Fruit fly (Drosophila melanogaster) whole organism, embryonic: ENCODE measurements around the gene mAChR-C.

ENCODE experiments used
- ATbp ChIP-seq: fragments of 200-800 bp; sonication (Bioruptor generic); optimal IDR thresholded peaks from 2 replicates; lab custom pipeline; 2017; ENCODE audit warnings: missing biosample characterization, mild to moderate bottlenecking, missing genetic modification characterization, missing genetic modification reagents
- Bdp1 ChIP-seq: fragments of 200-800 bp; sonication (Bioruptor generic); optimal IDR thresholded peaks from 3 replicates; lab custom pipeline; 2016; ENCODE audit warnings: missing biosample characterization, missing genetic modification characterization
- BtbVII ChIP-seq: fragments of 200-800 bp; sonication (Bioruptor generic); optimal IDR thresholded peaks from 3 replicates; lab custom pipeline; 2017; ENCODE audit warnings: missing biosample characterization, mild to moderate bottlenecking, missing genetic modification characterization
- CG10274 ChIP-seq: fragments of 200-800 bp; sonication (Bioruptor generic); optimal IDR thresholded peaks from 3 replicates; lab custom pipeline; 2017; ENCODE audit warnings: missing biosample characterization, mild to moderate bottlenecking, missing genetic modification characterization
- CG11093 ChIP-seq: fragments of 200-800 bp; sonication (Bioruptor generic); IDR thresholded peaks from 3 replicates; pipeline ENCODE4 v1.3.6; 2022; ENCODE audit warnings: missing biosample characterization, missing genetic modification characterization
- CG1233 ChIP-seq: fragments of 200-800 bp; sonication (Bioruptor generic); optimal IDR thresholded peaks from 4 replicates; lab custom pipeline; 2018; ENCODE audit warnings: missing biosample characterization, mild to moderate bottlenecking, missing genetic modification characterization
- CG12391 ChIP-seq: fragments of 200-800 bp; sonication (Bioruptor generic); optimal IDR thresholded peaks from 3 replicates; lab custom pipeline; 2018; ENCODE audit warnings: missing biosample characterization, mild to moderate bottlenecking, missing genetic modification characterization, moderate library complexity
- CG12769 ChIP-seq: fragments of 200-800 bp; sonication (Bioruptor generic); optimal IDR thresholded peaks from 2 replicates; lab custom pipeline; 2019; ENCODE audit warnings: missing biosample characterization, mild to moderate bottlenecking, missing genetic modification characterization, moderate library complexity
- CG14014 ChIP-seq: fragments of 200-800 bp; sonication (Bioruptor generic); IDR thresholded peaks from 2 replicates; pipeline ENCODE4 v1.3.6; 2022; ENCODE audit warnings: missing biosample characterization, missing genetic modification characterization
- CG15696 ChIP-seq: fragments of 200-800 bp; sonication (Bioruptor generic); optimal IDR thresholded peaks from 2 replicates; lab custom pipeline; 2019; ENCODE audit warnings: missing biosample characterization, mild to moderate bottlenecking, missing genetic modification characterization, moderate library complexity
- CG16863 ChIP-seq: fragments of 200-800 bp; sonication (Bioruptor generic); optimal IDR thresholded peaks from 3 replicates; lab custom pipeline; 2016; ENCODE audit warnings: missing biosample characterization, missing genetic modification characterization
- CG30431 ChIP-seq: fragments of 200-800 bp; sonication (Bioruptor generic); optimal IDR thresholded peaks from 2 replicates; lab custom pipeline; 2017; ENCODE audit warnings: missing biosample characterization, missing genetic modification characterization
- CG31441 ChIP-seq: fragments of 200-800 bp; sonication (Bioruptor generic); IDR thresholded peaks from 2 replicates; pipeline ENCODE4 v1.3.6; 2022; ENCODE audit warnings: missing biosample characterization, missing genetic modification characterization
- CG32532 ChIP-seq: fragments of 200-800 bp; sonication (Bioruptor generic); IDR thresholded peaks from 2 replicates; pipeline ENCODE4 v1.3.6; 2022; ENCODE audit warnings: missing biosample characterization, missing genetic modification characterization
- CG4282 ChIP-seq: fragments of 200-800 bp; sonication (Bioruptor generic); optimal IDR thresholded peaks from 2 replicates; lab custom pipeline; 2016; ENCODE audit warnings: missing biosample characterization, missing genetic modification characterization
- CG4730 ChIP-seq: fragments of 200-800 bp; sonication (Bioruptor generic); IDR thresholded peaks from 2 replicates; pipeline ENCODE4 v1.3.6; 2022; ENCODE audit warnings: missing biosample characterization, missing genetic modification characterization
- Dbx ChIP-seq: fragments of 200-800 bp; sonication (Bioruptor generic); IDR thresholded peaks from 3 replicates; pipeline ENCODE4 v1.3.6; 2022; ENCODE audit warnings: missing biosample characterization, missing genetic modification characterization
- Deaf1 ChIP-seq: fragments of 200-800 bp; optimal IDR thresholded peaks from 3 replicates; lab custom pipeline; 2019; ENCODE audit warnings: missing biosample characterization, mild to moderate bottlenecking, missing genetic modification characterization, moderate library complexity
- E2f2 ChIP-seq: fragments of 200-800 bp; sonication (Bioruptor generic); IDR thresholded peaks from 2 replicates; pipeline ENCODE4 v1.3.6; 2022; ENCODE audit warnings: missing biosample characterization, missing genetic modification characterization
- ERR ChIP-seq: fragments of 200-800 bp; sonication (Bioruptor generic); optimal IDR thresholded peaks from 2 replicates; lab custom pipeline; 2016; ENCODE audit warnings: missing biosample characterization, missing genetic modification characterization
- HHEX ChIP-seq: fragments of 200-800 bp; sonication (Bioruptor generic); optimal IDR thresholded peaks from 3 replicates; lab custom pipeline; 2017; ENCODE audit warnings: missing biosample characterization, mild to moderate bottlenecking, missing genetic modification characterization, missing genetic modification reagents
- HLH3B ChIP-seq: fragments of 200-800 bp; sonication (Bioruptor generic); IDR thresholded peaks from 2 replicates; pipeline ENCODE4 v1.3.6; 2022; ENCODE audit warnings: missing biosample characterization, missing genetic modification characterization
- HLHmδ ChIP-seq: fragments of 200-800 bp; sonication (Bioruptor generic); optimal IDR thresholded peaks from 2 replicates; lab custom pipeline; 2018; ENCODE audit warnings: missing biosample characterization, mild to moderate bottlenecking, missing genetic modification characterization, moderate library complexity
- NC2α ChIP-seq: fragments of 200-800 bp; sonication (Bioruptor generic); optimal IDR thresholded peaks from 2 replicates; lab custom pipeline; 2016; ENCODE audit warnings: missing biosample characterization, missing genetic modification characterization
- Optix ChIP-seq: fragments of 200-800 bp; sonication (Bioruptor generic); IDR thresholded peaks from 3 replicates; pipeline ENCODE4 v1.3.6; 2022; ENCODE audit warnings: missing biosample characterization, missing genetic modification characterization
- PHDP ChIP-seq: fragments of 200-800 bp; sonication (Bioruptor generic); optimal IDR thresholded peaks from 3 replicates; lab custom pipeline; 2018; ENCODE audit warnings: missing biosample characterization, mild to moderate bottlenecking, missing genetic modification characterization, moderate library complexity
- abd-A ChIP-seq: fragments of 200-800 bp; sonication (Bioruptor generic); optimal IDR thresholded peaks from 3 replicates; lab custom pipeline; 2019; ENCODE audit warnings: missing biosample characterization, mild to moderate bottlenecking, missing genetic modification characterization, moderate library complexity
- ap ChIP-seq: fragments of 200-800 bp; sonication (Bioruptor generic); IDR thresholded peaks from 2 replicates; pipeline ENCODE4 v1.3.6; 2022; ENCODE audit warnings: missing biosample characterization, missing genetic modification characterization
- ato ChIP-seq: fragments of 200-800 bp; sonication (Bioruptor generic); IDR thresholded peaks from 2 replicates; pipeline ENCODE4 v1.3.6; 2022; ENCODE audit warnings: missing biosample characterization, missing genetic modification characterization; ENCODE audit not compliant: partially characterized antibody
- dati ChIP-seq: fragments of 200-800 bp; sonication (Bioruptor generic); IDR thresholded peaks from 2 replicates; pipeline ENCODE4 v1.3.6; 2022; ENCODE audit warnings: missing biosample characterization, missing genetic modification characterization
- dimm ChIP-seq: fragments of 200-800 bp; sonication (Bioruptor generic); IDR thresholded peaks from 2 replicates; pipeline ENCODE4 v1.3.6; 2022; ENCODE audit warnings: missing biosample characterization, missing genetic modification characterization
- eyg ChIP-seq: fragments of 200-800 bp; sonication (Bioruptor generic); optimal IDR thresholded peaks from 3 replicates; lab custom pipeline; 2016; ENCODE audit warnings: missing biosample characterization, missing genetic modification characterization
- fru ChIP-seq: fragments of >200 bp; optimal IDR thresholded peaks from 2 replicates; lab custom pipeline; 2017
- gce ChIP-seq: fragments of 200-800 bp; sonication (Bioruptor generic); IDR thresholded peaks from 3 replicates; pipeline ENCODE4 v1.3.6; 2022; ENCODE audit warnings: missing biosample characterization, missing genetic modification characterization
- gcm2 ChIP-seq: fragments of 200-800 bp; sonication (Bioruptor generic); optimal IDR thresholded peaks from 2 replicates; lab custom pipeline; 2016; ENCODE audit warnings: missing biosample characterization, missing genetic modification characterization
- gsb-n ChIP-seq: fragments of 200-800 bp; sonication (Bioruptor generic); optimal IDR thresholded peaks from 3 replicates; lab custom pipeline; 2018; ENCODE audit warnings: missing biosample characterization, mild to moderate bottlenecking, missing genetic modification characterization
- hb ChIP-seq: fragments of 200-800 bp; sonication (Bioruptor generic); IDR thresholded peaks from 3 replicates; pipeline ENCODE4 v1.3.6; 2022; ENCODE audit warnings: missing biosample characterization, missing genetic modification characterization; ENCODE audit not compliant: partially characterized antibody
- hkb ChIP-seq, 2 experiments: fragments of 200-800 bp in 1 of 2; fragments of >200 bp in 1 of 2; sonication (Bioruptor generic) in 1 of 2; IDR thresholded peaks in 1 of 2; optimal IDR thresholded peaks in 1 of 2; 2 replicates each; pipeline versions ENCODE4 v1.3.6 to Lab custom; 2017 to 2022; ENCODE audit warnings: missing biosample characterization in 1 of 2, missing genetic modification characterization in 1 of 2
- hth ChIP-seq: fragments of >200 bp; optimal IDR thresholded peaks from 2 replicates; lab custom pipeline; 2017; ENCODE audit warnings: inconsistent platforms
- kay ChIP-seq: fragments of 200-800 bp; sonication (Bioruptor generic); optimal IDR thresholded peaks from 2 replicates; lab custom pipeline; 2016; ENCODE audit warnings: missing biosample characterization, missing genetic modification characterization
- nau ChIP-seq: fragments of 200-800 bp; sonication (Bioruptor generic); optimal IDR thresholded peaks from 3 replicates; lab custom pipeline; 2017; ENCODE audit warnings: missing biosample characterization, mild to moderate bottlenecking, missing genetic modification characterization, missing genetic modification reagents
- nerfin-2 ChIP-seq: fragments of 200-800 bp; sonication (Bioruptor generic); IDR thresholded peaks from 2 replicates; pipeline ENCODE4 v1.3.6; 2022; ENCODE audit warnings: missing biosample characterization, missing genetic modification characterization; ENCODE audit not compliant: partially characterized antibody
- otp ChIP-seq: fragments of 200-800 bp; sonication (Bioruptor generic); IDR thresholded peaks from 3 replicates; pipeline ENCODE4, ENCODE4 v1.3.6; 2022; ENCODE audit warnings: missing biosample characterization, missing genetic modification characterization
- pho ChIP-seq: fragments of 200-800 bp; sonication (Bioruptor generic); optimal IDR thresholded peaks from 2 replicates; lab custom pipeline; 2016; ENCODE audit warnings: missing biosample characterization, missing genetic modification characterization
- pzg ChIP-seq: fragments of 200-800 bp; sonication (Bioruptor generic); optimal IDR thresholded peaks from 3 replicates; lab custom pipeline; 2018; ENCODE audit warnings: missing biosample characterization, mild to moderate bottlenecking, missing genetic modification characterization, moderate library complexity
- seq ChIP-seq: fragments of 200-800 bp; sonication (Bioruptor generic); IDR thresholded peaks from 2 replicates; pipeline ENCODE4 v1.3.6; 2022; ENCODE audit warnings: missing biosample characterization, missing genetic modification characterization
- sisA ChIP-seq: fragments of 200-800 bp; sonication (Bioruptor generic); IDR thresholded peaks from 2 replicates; pipeline ENCODE4 v1.3.6; 2022; ENCODE audit warnings: missing biosample characterization, missing genetic modification characterization
- stwl ChIP-seq: fragments of 200-800 bp; sonication (Bioruptor generic); optimal IDR thresholded peaks from 3 replicates; lab custom pipeline; 2018; ENCODE audit warnings: missing biosample characterization, mild to moderate bottlenecking, missing genetic modification characterization, moderate library complexity
- tin ChIP-seq: fragments of 200-800 bp; sonication (Bioruptor generic); optimal IDR thresholded peaks from 3 replicates; lab custom pipeline; 2016; ENCODE audit warnings: missing biosample characterization, missing genetic modification characterization
- zen ChIP-seq: fragments of 200-800 bp; sonication (Bioruptor generic); optimal IDR thresholded peaks from 3 replicates; lab custom pipeline; 2018; ENCODE audit warnings: missing biosample characterization, mild to moderate bottlenecking, missing genetic modification characterization, moderate library complexity
- zf30C ChIP-seq: fragments of 200-800 bp; sonication (Bioruptor generic); optimal IDR thresholded peaks from 3 replicates; lab custom pipeline; 2018; ENCODE audit warnings: missing biosample characterization, mild to moderate bottlenecking, missing genetic modification characterization

Gene mAChR-C

DNA sequence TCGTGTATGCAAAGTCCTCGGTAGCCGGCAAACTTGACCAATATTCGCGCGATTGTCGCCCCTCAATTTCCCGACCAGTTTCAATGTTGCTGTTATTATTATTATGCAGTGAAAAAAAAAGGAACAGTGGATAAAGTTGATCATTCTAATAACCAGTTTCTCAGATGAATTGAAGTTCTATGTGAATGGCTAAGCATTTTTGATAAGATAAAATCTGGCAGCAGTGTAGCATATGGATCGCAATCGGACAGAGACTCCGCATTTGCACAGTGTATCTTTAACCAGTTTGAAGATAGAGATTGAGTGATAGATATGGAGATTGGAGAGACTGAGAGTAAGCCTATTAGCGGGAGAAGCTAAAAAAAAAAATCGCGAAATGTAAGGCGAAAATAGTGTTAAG is 39.1 kb downstream of the mAChR-C start (continued):
- TF ChIP-seq CG10274 (GFP tag; lab: Kevin White, UChicago) (peak; percentile 43), gsb-n (tag; lab: Kevin White, UChicago) (no peak), gce (GFP tag; lab: Robert Waterston, UW) (peak; percentile 75; the same call in 2 of the 3 replicates), ERR (peak; percentile 57), zen (tag; lab: Kevin White, UChicago) (no peak), CG12391 (tag; lab: Kevin White, UChicago) (peak; percentile 62), CG14014 (GFP tag; lab: Robert Waterston, UW) (peak; percentile 82), hkb (optimal IDR thresholded peaks at IDR 0.05; lab: Kevin White, UChicago) (no peak), hkb (GFP tag; IDR thresholded peaks at IDR 0.05; lab: Robert Waterston, UW) (peak; percentile 61; the same call in 1 of the 2 replicates), CG31441 (peak; percentile 69), Dbx (GFP tag; lab: Robert Waterston, UW) (peak; percentile 80), HLHmδ (GFP tag; lab: Kevin White, UChicago) (no peak), Bdp1 (GFP tag; lab: Kevin White, UChicago) (no peak), nau (GFP tag; lab: Kevin White, UChicago) (no peak), ATbp (peak; percentile 62), ato (GFP tag; lab: Robert Waterston, UW) (no peak), stwl (tag; lab: Kevin White, UChicago) (no peak), tin (GFP tag; lab: Kevin White, UChicago) (peak; percentile 73), CG4282 (GFP tag; lab: Kevin White, UChicago) (peak; percentile 68), CG11093 (GFP tag; lab: Robert Waterston, UW) (peak; percentile 52; the same call in 2 of the 3 replicates), CG32532 (GFP tag; lab: Robert Waterston, UW) (peak; percentile 89), CG4730 (GFP tag; lab: Robert Waterston, UW) (peak; percentile 32; the same call in 1 of the 2 replicates), pho (GFP tag; lab: Kevin White, UChicago) (peak; percentile 75), CG15696 (tag; lab: Kevin White, UChicago) (no peak), ap (GFP tag; lab: Robert Waterston, UW) (peak; percentile 67), nerfin-2 (no peak), CG30431 (GFP tag; lab: Kevin White, UChicago) (peak; percentile 46), Optix (GFP tag; lab: Robert Waterston, UW) (peak; percentile 65), HHEX (GFP tag; lab: Kevin White, UChicago) (peak; percentile 67), dimm (peak; percentile 57; the same call in 1 of the 2 replicates), abd-A (tag; lab: Kevin White, UChicago) (no peak), gcm2 (no peak), seq (peak; percentile 68), hb (GFP tag; lab: Robert Waterston, UW) (no peak), BtbVII (GFP tag; lab: Kevin White, UChicago) (peak; percentile 54), eyg (GFP tag; lab: Kevin White, UChicago) (peak; percentile 55), PHDP (tag; lab: Kevin White, UChicago) (peak; percentile 68), NC2α (GFP tag; lab: Kevin White, UChicago) (peak; percentile 4), fru (lab: Kevin White, UChicago) (no peak), HLH3B (GFP tag; lab: Robert Waterston, UW) (peak; percentile 72), hth (lab: Kevin White, UChicago) (no peak), otp (GFP tag; lab: Robert Waterston, UW) (peak; percentile 70; the same call in 2 of the 3 replicates), CG12769 (tag; lab: Kevin White, UChicago) (peak; percentile 91), pzg (no peak), dati (GFP tag; lab: Robert Waterston, UW) (peak; percentile 31; the same call in 1 of the 2 replicates), CG16863 (GFP tag; lab: Kevin White, UChicago) (peak; percentile 54), Deaf1 (tag; lab: Kevin White, UChicago) (peak; percentile 1), sisA (GFP tag; lab: Robert Waterston, UW) (peak; percentile 76), zf30C (GFP tag; lab: Kevin White, UChicago) (no peak), CG1233 (peak; percentile 42), kay (GFP tag; lab: Kevin White, UChicago) (no peak), E2f2 (GFP tag; lab: Robert Waterston, UW) (peak; percentile 39; the same call in 1 of the 2 replicates)
